Worm (Caenorhabditis elegans) whole organism, L1 larva: ENCODE measurements around the gene C32C4.3.
A peak's percentile ranks its signal among the peaks of the same experiment; 100 is the strongest.

Experiments
- C04F5.9 ChIP-seq: sonication (generic microtip); optimal IDR thresholded peaks from 2 replicates; lab custom pipeline; 2016; ENCODE audit warnings: missing genetic modification characterization, missing compliant biosample characterization
- C16A3.4 ChIP-seq: fragments of 150-350 bp; optimal IDR thresholded peaks from 2 replicates; lab custom pipeline; 2014; ENCODE audit warnings: missing biosample characterization, missing genetic modification characterization
- F16B12.6 ChIP-seq: fragments of 150-350 bp; optimal IDR thresholded peaks from 2 replicates; lab custom pipeline; 2014; ENCODE audit warnings: missing biosample characterization, missing genetic modification characterization
- dsc-1 ChIP-seq: sonication (generic microtip); optimal IDR thresholded peaks from 2 replicates; lab custom pipeline; 2016; ENCODE audit warnings: mild to moderate bottlenecking, missing genetic modification characterization, missing compliant biosample characterization
- efl-1 ChIP-seq, 4 experiments: fragments of 150-350 bp; optimal IDR thresholded peaks in 3 of 4; peaks in 1 of 4; 1 replicate in 1 of 4; 2 replicates in 3 of 4; lab custom pipeline; 2014; ENCODE audit warnings: missing biosample characterization in 2 of 4, missing genetic modification characterization in 2 of 4, missing genetic modification reagents in 2 of 4
- efl-3 ChIP-seq: fragments of 200-800 bp; sonication (Bioruptor generic); optimal IDR thresholded peaks from 2 replicates; lab custom pipeline; 2018; ENCODE audit warnings: mild to moderate bottlenecking, missing genetic modification characterization, missing compliant biosample characterization
- egl-13 ChIP-seq: sonication (generic microtip); optimal IDR thresholded peaks from 2 replicates; lab custom pipeline; 2016; ENCODE audit warnings: missing genotype, missing genetic modification reagents, missing genetic modification characterization, missing compliant biosample characterization
- ets-5 ChIP-seq: fragments of 200-800 bp; sonication (Bioruptor generic); IDR thresholded peaks from 2 replicates; pipeline ENCODE4 v1.3.6; 2022; ENCODE audit warnings: missing genetic modification characterization, missing compliant biosample characterization
- grh-1 ChIP-seq: fragments of 200-800 bp; sonication (Bioruptor generic); IDR thresholded peaks from 2 replicates; pipeline ENCODE4 v1.3.6; 2022; ENCODE audit warnings: missing genetic modification reagents, missing genetic modification characterization, missing compliant biosample characterization
- hlh-4 ChIP-seq: sonication (generic microtip); optimal IDR thresholded peaks from 2 replicates; lab custom pipeline; 2016; ENCODE audit warnings: mild to moderate bottlenecking, missing genetic modification characterization, missing compliant biosample characterization
- hpl-2 ChIP-seq: fragments of 150-350 bp; optimal IDR thresholded peaks from 2 replicates; lab custom pipeline; 2014; ENCODE audit warnings: missing biosample characterization, missing genetic modification reagents, missing genetic modification characterization
- irx-1 ChIP-seq: sonication (generic microtip); optimal IDR thresholded peaks from 2 replicates; lab custom pipeline; 2016; ENCODE audit warnings: missing genetic modification characterization, missing compliant biosample characterization
- isw-1 ChIP-seq: fragments of 200-800 bp; sonication (Bioruptor generic); IDR thresholded peaks from 2 replicates; pipeline ENCODE4 v1.3.6; 2022; ENCODE audit warnings: missing genetic modification characterization, missing compliant biosample characterization
- jun-1 ChIP-seq: fragments of 150-350 bp; optimal IDR thresholded peaks from 2 replicates; lab custom pipeline; 2014; ENCODE audit warnings: missing biosample characterization, missing genetic modification reagents, missing genetic modification characterization
- lin-13 ChIP-seq: fragments of 150-350 bp; optimal IDR thresholded peaks from 2 replicates; lab custom pipeline; 2014; ENCODE audit warnings: missing biosample characterization, missing genetic modification reagents, missing genetic modification characterization
- lin-14 ChIP-seq: fragments of 200-800 bp; sonication (Bioruptor generic); optimal IDR thresholded peaks from 2 replicates; lab custom pipeline; 2018; ENCODE audit warnings: mild to moderate bottlenecking, missing genetic modification characterization, moderate library complexity, missing compliant biosample characterization
- lin-35 ChIP-seq, 2 experiments: fragments of 150-350 bp; optimal IDR thresholded peaks; 2 replicates each; lab custom pipeline; 2014; ENCODE audit warnings: missing biosample characterization in 2 of 2, missing genetic modification characterization in 2 of 2, missing genetic modification reagents in 2 of 2
- lin-39 ChIP-seq: fragments of 150-350 bp; optimal IDR thresholded peaks from 2 replicates; lab custom pipeline; 2014; ENCODE audit warnings: missing biosample characterization, missing genetic modification reagents, missing genetic modification characterization
- nhr-19 ChIP-seq: fragments of 200-800 bp; sonication (Bioruptor generic); conservative IDR thresholded peaks from 2 replicates; pipeline ENCODE4 v1.3.6; 2022; ENCODE audit warnings: missing genetic modification characterization, missing compliant biosample characterization
- nhr-20 ChIP-seq: sonication (generic microtip); optimal IDR thresholded peaks from 2 replicates; lab custom pipeline; 2016; ENCODE audit warnings: mild to moderate bottlenecking, missing genetic modification characterization, missing compliant biosample characterization
- nhr-237 ChIP-seq: fragments of 150-350 bp; optimal IDR thresholded peaks from 2 replicates; lab custom pipeline; 2014; ENCODE audit warnings: missing biosample characterization, missing genetic modification characterization
- nhr-47 ChIP-seq: sonication (generic microtip); optimal IDR thresholded peaks from 2 replicates; lab custom pipeline; 2016; ENCODE audit warnings: mild to moderate bottlenecking, missing genetic modification characterization, moderate library complexity, missing compliant biosample characterization
- nhr-71 ChIP-seq: sonication (generic microtip); optimal IDR thresholded peaks from 2 replicates; lab custom pipeline; 2016; ENCODE audit warnings: mild to moderate bottlenecking, missing genetic modification characterization, moderate library complexity, missing compliant biosample characterization
- nhr-76 ChIP-seq: sonication (generic microtip); optimal IDR thresholded peaks from 2 replicates; lab custom pipeline; 2017; ENCODE audit warnings: missing biosample characterization, missing genetic modification characterization
- nhr-77 ChIP-seq: fragments of 150-350 bp; optimal IDR thresholded peaks from 2 replicates; lab custom pipeline; 2014; ENCODE audit warnings: missing biosample characterization, missing genetic modification characterization
- rnt-1 ChIP-seq: sonication (generic microtip); optimal IDR thresholded peaks from 2 replicates; lab custom pipeline; 2016; ENCODE audit warnings: mild to moderate bottlenecking, missing genetic modification characterization, moderate library complexity, missing compliant biosample characterization
- skn-1 ChIP-seq: fragments of 150-350 bp; optimal IDR thresholded peaks from 2 replicates; lab custom pipeline; 2014; ENCODE audit warnings: missing biosample characterization, missing genetic modification characterization
- sup-37 ChIP-seq: fragments of 200-800 bp; sonication (Bioruptor generic); optimal IDR thresholded peaks from 2 replicates; lab custom pipeline; 2018; ENCODE audit warnings: mild to moderate bottlenecking, missing genetic modification characterization, missing compliant biosample characterization
- tbx-2 ChIP-seq: sonication (generic microtip); optimal IDR thresholded peaks from 2 replicates; lab custom pipeline; 2016; ENCODE audit warnings: missing genetic modification characterization, missing compliant biosample characterization
- unc-130 ChIP-seq: fragments of 150-350 bp; optimal IDR thresholded peaks from 2 replicates; lab custom pipeline; 2017; ENCODE audit warnings: missing biosample characterization, missing genetic modification characterization, inconsistent platforms
- unc-30 ChIP-seq: sonication (generic microtip); optimal IDR thresholded peaks from 2 replicates; lab custom pipeline; 2017; ENCODE audit warnings: missing biosample characterization, missing genetic modification characterization
- ztf-11 ChIP-seq, 2 experiments: sonication (generic microtip); optimal IDR thresholded peaks; 2 replicates each; lab custom pipeline; 2016 to 2017; ENCODE audit warnings: missing genetic modification characterization in 2 of 2, missing biosample characterization in 1 of 2, missing compliant biosample characterization in 1 of 2

The C32C4.3 gene

DNA sequence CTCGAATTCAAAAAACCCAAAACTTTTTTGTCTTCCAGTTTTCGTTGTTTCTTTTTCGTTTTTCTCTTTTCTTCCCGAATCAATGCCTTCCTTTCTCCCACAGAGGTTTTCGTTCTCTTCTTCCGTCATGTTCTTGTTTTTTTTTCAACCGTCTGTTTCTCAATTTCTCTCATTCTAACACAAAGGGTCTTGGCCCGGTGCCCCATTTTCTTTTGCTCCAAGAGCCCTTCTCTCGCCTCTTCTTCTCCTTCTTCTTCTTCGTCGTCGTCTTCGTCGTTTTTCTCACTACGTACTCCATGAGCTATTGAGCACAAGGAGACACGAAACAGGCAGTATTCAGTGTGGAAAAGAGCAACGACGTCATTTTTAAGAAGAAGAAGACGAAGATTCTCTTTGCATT, 30.5 kb upstream of the C32C4.3 start (continued):
- TF ChIP-seq lin-39 (tag; lab: Kevin White, UChicago) = no peak
- no peak for TF ChIP-seq ztf-11 (tag; optimal IDR thresholded peaks at IDR 0.05; lab: Kevin White, UChicago)
- TF ChIP-seq isw-1 = no peak
- TF ChIP-seq skn-1 (tag; lab: Kevin White, UChicago) = no peak
- TF ChIP-seq nhr-71 = peak; percentile 51
- no peak for TF ChIP-seq jun-1 (tag; lab: Kevin White, UChicago)
- TF ChIP-seq ets-5 (GFP tag; lab: Robert Waterston, UW) = no peak
- peak; percentile 50 for TF ChIP-seq dsc-1 (tag; lab: Kevin White, UChicago)

DNA sequence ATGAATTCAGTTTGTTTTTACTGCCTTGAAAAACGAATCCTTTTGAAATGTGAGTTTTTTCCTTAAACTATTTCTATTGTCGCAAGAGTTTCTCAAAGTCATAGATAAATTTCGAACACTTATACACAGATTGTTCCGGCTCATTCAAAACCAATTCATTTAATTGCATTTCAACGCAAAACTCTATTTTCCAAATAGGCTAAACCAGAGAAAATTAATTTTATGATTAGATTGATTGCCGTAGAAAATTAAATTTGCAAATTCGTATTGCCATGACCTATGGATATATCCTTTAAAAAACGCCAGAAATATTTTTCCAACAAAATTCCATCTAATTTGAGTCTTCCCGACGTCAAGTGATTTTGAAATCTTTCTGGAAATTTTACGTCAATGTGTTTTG, 29.0 kb upstream of the C32C4.3 start:
- TF ChIP-seq hlh-4 = no peak
- TF ChIP-seq unc-30 (tag; lab: Kevin White, UChicago) = no peak
- TF ChIP-seq dsc-1 (tag; lab: Kevin White, UChicago) = peak; percentile 4
- no peak for TF ChIP-seq F16B12.6
- peak; percentile 15 for TF ChIP-seq nhr-71
- TF ChIP-seq lin-14 (GFP tag; lab: Kevin White, UChicago) = peak; percentile 29

- TF ChIP-seq tbx-2 (tag; lab: Kevin White, UChicago) = peak; percentile 48
- no peak for TF ChIP-seq egl-13
- peak; percentile 13 for TF ChIP-seq nhr-20 (tag; lab: Kevin White, UChicago)
- no peak for TF ChIP-seq rnt-1
- TF ChIP-seq lin-14 (GFP tag; lab: Kevin White, UChicago) = peak; percentile 39
- 0 out of 2 replicates have a peak, but pooled peaks have one; percentile 34 for TF ChIP-seq grh-1 (GFP tag; lab: Robert Waterston, UW)
- peak; percentile 16 for TF ChIP-seq sup-37
- no peak for TF ChIP-seq nhr-19
Measured at ce11 chrV:10672601-10673000, 25.7 kb upstream of the C32C4.3 start.

ce11 chrV:10671618-10672017, 24.7 kb upstream of the C32C4.3 start, which contains the start of gene ceh-22:
ceh-22 (plus strand) TSS chrV:10671918.
- TF ChIP-seq nhr-47 = no peak
- no peak for TF ChIP-seq nhr-76 (tag; lab: Kevin White, UChicago)
- TF ChIP-seq rnt-1 = no peak
- TF ChIP-seq grh-1 (GFP tag; lab: Robert Waterston, UW) = no peak
- TF ChIP-seq efl-3 (GFP tag; lab: Kevin White, UChicago) = no peak

- TF ChIP-seq ztf-11 (tag; optimal IDR thresholded peaks at IDR 0.05; lab: Kevin White, UChicago) (no peak), lin-35 (GFP tag; optimal IDR thresholded peaks at IDR 0.05; lab: Kevin White, UChicago) (no peak), nhr-237 (tag; lab: Kevin White, UChicago) (no peak), C04F5.9 (tag; lab: Kevin White, UChicago) (no peak), dsc-1 (tag; lab: Kevin White, UChicago) (no peak), lin-13 (GFP tag; lab: Kevin White, UChicago) (no peak), irx-1 (tag; lab: Kevin White, UChicago) (no peak), nhr-77 (tag; lab: Kevin White, UChicago) (no peak), unc-130 (no peak), F16B12.6 (no peak), C16A3.4 (tag; lab: Kevin White, UChicago) (no peak), hpl-2 (GFP tag; lab: Kevin White, UChicago) (no peak)
Measured at ce11 chrV:10670817-10671216, 23.9 kb upstream of the C32C4.3 start.

ce11 chrV:10667284-10667683, 20.3 kb upstream of the C32C4.3 start, which contains the start of gene twk-12:
twk-12 (plus strand) TSS chrV:10667584.
- TF ChIP-seq dsc-1 (tag; lab: Kevin White, UChicago) (no peak), efl-1 (optimal IDR thresholded peaks at IDR 0.05; lab: Kevin White, UChicago) (no peak), efl-1 (GFP tag; optimal IDR thresholded peaks at IDR 0.05 in 1 of 2; lab: Kevin White, UChicago) (peak in 1 of 2 experiments; percentile 23)
- TF ChIP-seq, all 84 proteins: peak for 1
